Fruit fly (Drosophila melanogaster): ENCODE results near the gene CG15544.

The CG15544 gene

dm6 chr3R:30797323-30797911 lies 30.2 kb upstream of the CG15544 start (continued):
- no peak for TF ChIP-seq hkb (optimal IDR thresholded peaks at IDR 0.05)
- TF ChIP-seq hkb (GFP tag; IDR thresholded peaks at IDR 0.05), result peak; percentile 48
- no peak for TF ChIP-seq CG6272 (GFP tag; IDR thresholded peaks at IDR 0.05)
- TF ChIP-seq Mrtf (GFP tag; IDR thresholded peaks at IDR 0.05), result peak; percentile 45; the same call in 2 of the 3 replicates
- TF ChIP-seq CG8944 (GFP tag; optimal IDR thresholded peaks at IDR 0.05), result no peak
- peak; percentile 74 for TF ChIP-seq CG34422 (GFP tag; IDR thresholded peaks at IDR 0.05)
- no peak for TF ChIP-seq MESR4 (GFP tag; optimal IDR thresholded peaks at IDR 0.05)
- 0 out of 2 replicates have a peak, but pooled peaks have one; percentile 4 for TF ChIP-seq Dref (GFP tag; IDR thresholded peaks at IDR 0.05)
- peak; percentile 87 for TF ChIP-seq lmd (GFP tag; IDR thresholded peaks at IDR 0.05)
- TF ChIP-seq Poxn (GFP tag; IDR thresholded peaks at IDR 0.05), result peak; percentile 51; the same call in 1 of the 2 replicates

dm6 chr3R:30800319-30800981 lies 27.2 kb upstream of the CG15544 start:
- TF ChIP-seq D19B (GFP tag; optimal IDR thresholded peaks at IDR 0.05) (no peak), gem (tag; optimal IDR thresholded peaks at IDR 0.05) (no peak), CG9437 (GFP tag; optimal IDR thresholded peaks at IDR 0.05) (no peak), CG11247 (GFP tag; IDR thresholded peaks at IDR 0.05) (no peak), CG5245 (GFP tag; optimal IDR thresholded peaks at IDR 0.05) (no peak), Trl (optimal IDR thresholded peaks at IDR 0.05) (no peak), Trl (GFP tag; optimal IDR thresholded peaks at IDR 0.05) (no peak), CG6854 (GFP tag; optimal IDR thresholded peaks at IDR 0.05) (no peak), odd (GFP tag; optimal IDR thresholded peaks at IDR 0.05) (no peak), bigmax (GFP tag; optimal IDR thresholded peaks at IDR 0.05) (no peak), NC2β (GFP tag; optimal IDR thresholded peaks at IDR 0.05) (no peak), Bgb (GFP tag; IDR thresholded peaks at IDR 0.05; ENCODE audit: partially characterized antibody) (no peak), CG12769 (tag; optimal IDR thresholded peaks at IDR 0.05) (peak; percentile 84), H15 (GFP tag; IDR thresholded peaks at IDR 0.05) (no peak), PHDP (tag; optimal IDR thresholded peaks at IDR 0.05) (peak; percentile 13), CG7372 (GFP tag; IDR thresholded peaks at IDR 0.05) (no peak), Adf1 (GFP tag; IDR thresholded peaks at IDR 0.05) (no peak), vfl (GFP tag; optimal IDR thresholded peaks at IDR 0.05) (no peak), gro (GFP tag; optimal IDR thresholded peaks at IDR 0.05) (peak; percentile 33), CG15479 (GFP tag; optimal IDR thresholded peaks at IDR 0.05) (peak; percentile 45), gce (GFP tag; IDR thresholded peaks at IDR 0.05) (no peak), pzg (GFP tag; optimal IDR thresholded peaks at IDR 0.05) (no peak), CG1602 (GFP tag; optimal IDR thresholded peaks at IDR 0.05) (no peak), mld (GFP tag; IDR thresholded peaks at IDR 0.05; ENCODE audit: partially characterized antibody) (no peak), sim (GFP tag; IDR thresholded peaks at IDR 0.05) (no peak), Hmr (GFP tag; optimal IDR thresholded peaks at IDR 0.05) (peak; percentile 29), pho (GFP tag; optimal IDR thresholded peaks at IDR 0.05) (no peak), NK7.1 (GFP tag; optimal IDR thresholded peaks at IDR 0.05) (no peak), CG12391 (tag; optimal IDR thresholded peaks at IDR 0.05) (no peak), CG1603 (tag; optimal IDR thresholded peaks at IDR 0.05) (no peak), CG7271 (tag; optimal IDR thresholded peaks at IDR 0.05) (no peak), ttk (GFP tag; IDR thresholded peaks at IDR 0.05) (no peak), CG4707 (GFP tag; optimal IDR thresholded peaks at IDR 0.05) (no peak), CG18619 (GFP tag; optimal IDR thresholded peaks at IDR 0.05) (peak; percentile 5), CG1832 (GFP tag; optimal IDR thresholded peaks at IDR 0.05) (no peak), CG10321 (GFP tag; IDR thresholded peaks at IDR 0.05) (no peak), CG4404 (GFP tag; IDR thresholded peaks at IDR 0.05) (no peak), chinmo (GFP tag; IDR thresholded peaks at IDR 0.05; ENCODE audit: partially characterized antibody) (0 out of 4 replicates have a peak, but pooled peaks have one; percentile 21), ro (GFP tag; IDR thresholded peaks at IDR 0.05) (no peak), slou (GFP tag; optimal IDR thresholded peaks at IDR 0.05) (no peak)

Data from whole organism, embryonic.